Fruit fly (Drosophila melanogaster) whole organism, adult: ENCODE results near the gene Argk1.

Source experiments
- CG7101 ChIP-seq: fragments of 200-800 bp; sonication (Bioruptor generic); optimal IDR thresholded peaks from 2 replicates; lab custom pipeline; 2018; ENCODE audit warnings: missing biosample characterization, mild to moderate bottlenecking, missing genetic modification characterization, moderate library complexity
- Clk ChIP-seq: fragments of 200-800 bp; sonication (Bioruptor generic); optimal IDR thresholded peaks from 2 replicates; lab custom pipeline; 2017; ENCODE audit warnings: missing biosample characterization, missing genetic modification characterization
- Mnt ChIP-seq: fragments of 200-800 bp; sonication (Bioruptor generic); optimal IDR thresholded peaks from 2 replicates; lab custom pipeline; 2016; ENCODE audit warnings: missing biosample characterization, mild to moderate bottlenecking, missing genetic modification characterization
- cnc ChIP-seq, 2 experiments: fragments of >200 bp; optimal IDR thresholded peaks; 2 replicates each; lab custom pipeline; 2017
- ovo ChIP-seq: fragments of 200-800 bp; sonication (Bioruptor generic); optimal IDR thresholded peaks from 2 replicates; lab custom pipeline; 2016; ENCODE audit warnings: missing biosample characterization, missing genetic modification characterization
- pad ChIP-seq: fragments of 200-800 bp; sonication (Bioruptor generic); optimal IDR thresholded peaks from 3 replicates; lab custom pipeline; 2017; ENCODE audit warnings: missing biosample characterization, missing genetic modification characterization, mild to moderate bottlenecking, moderate library complexity, missing genetic modification reagents
- tj ChIP-seq: fragments of 200-800 bp; sonication (Bioruptor generic); optimal IDR thresholded peaks from 3 replicates; lab custom pipeline; 2017; ENCODE audit warnings: missing biosample characterization, mild to moderate bottlenecking, missing genetic modification characterization, moderate library complexity

DNA sequence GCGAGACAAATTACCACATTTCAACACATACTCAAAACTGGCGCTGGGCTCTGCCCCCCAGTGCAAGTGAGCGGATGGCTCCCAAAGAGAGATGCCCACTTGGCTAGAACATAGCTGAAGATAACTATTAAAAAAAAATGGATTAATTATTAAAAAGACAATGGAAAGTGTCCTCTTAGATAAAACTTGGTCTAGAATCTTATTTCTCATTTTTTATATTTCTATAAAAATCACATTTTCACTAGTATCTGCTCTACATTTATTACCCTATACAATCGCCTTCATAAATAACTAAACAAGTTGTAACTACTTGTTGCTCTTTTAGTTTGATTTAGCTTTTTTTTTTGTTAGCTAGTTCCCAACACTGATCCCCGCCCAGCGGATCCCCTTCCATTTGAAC, 33.0 kb downstream of the Argk1 start:
- no peak for TF ChIP-seq CG7101 (tag; lab: Kevin White, UChicago)
- TF ChIP-seq cnc (optimal IDR thresholded peaks at IDR 0.05; lab: Kevin White, UChicago), result no peak
- no peak for TF ChIP-seq ovo
- TF ChIP-seq tj (GFP tag; lab: Kevin White, UChicago), result no peak
- no peak for TF ChIP-seq pad (GFP tag; lab: Kevin White, UChicago)
- TF ChIP-seq Mnt (GFP tag; lab: Kevin White, UChicago), result no peak
- TF ChIP-seq Clk (GFP tag; lab: Kevin White, UChicago), result no peak
